Worm (Caenorhabditis elegans) whole organism, L3 larva: Measurements from ENCODE around the gene C43F9.11.

Experiments used
- R02D3.7 ChIP-seq: fragments of 150-350 bp; optimal IDR thresholded peaks from 2 replicates; lab custom pipeline; 2014; ENCODE audit warnings: missing biosample characterization, missing genetic modification characterization
- ceh-28 ChIP-seq: fragments of 150-350 bp; optimal IDR thresholded peaks from 2 replicates; lab custom pipeline; 2014; ENCODE audit warnings: missing biosample characterization, missing genetic modification reagents, missing genetic modification characterization
- ceh-82 ChIP-seq: fragments of 150-350 bp; optimal IDR thresholded peaks from 2 replicates; lab custom pipeline; 2014; ENCODE audit warnings: missing biosample characterization, missing genetic modification characterization
- nfya-1 ChIP-seq: sonication (generic microtip); optimal IDR thresholded peaks from 2 replicates; lab custom pipeline; 2017; ENCODE audit warnings: missing genetic modification characterization, mild to moderate bottlenecking, missing compliant biosample characterization, antibody characterized with exemption, moderate library complexity; ENCODE audit not compliant: insufficient read depth
- nhr-11 ChIP-seq: fragments of 150-350 bp; optimal IDR thresholded peaks from 2 replicates; lab custom pipeline; 2014; ENCODE audit warnings: missing biosample characterization, missing genetic modification characterization
- nhr-12 ChIP-seq: fragments of 150-350 bp; optimal IDR thresholded peaks from 2 replicates; lab custom pipeline; 2014; ENCODE audit warnings: missing biosample characterization, missing genetic modification characterization
- nhr-25 ChIP-seq: sonication (generic microtip); optimal IDR thresholded peaks from 2 replicates; lab custom pipeline; 2017; ENCODE audit warnings: missing biosample characterization, missing genetic modification characterization
- nhr-77 ChIP-seq: fragments of 150-350 bp; optimal IDR thresholded peaks from 2 replicates; lab custom pipeline; 2014; ENCODE audit warnings: missing biosample characterization, missing genetic modification characterization
- skn-1 ChIP-seq: fragments of 150-350 bp; optimal IDR thresholded peaks from 2 replicates; lab custom pipeline; 2014; ENCODE audit warnings: missing biosample characterization, missing genetic modification characterization

DNA sequence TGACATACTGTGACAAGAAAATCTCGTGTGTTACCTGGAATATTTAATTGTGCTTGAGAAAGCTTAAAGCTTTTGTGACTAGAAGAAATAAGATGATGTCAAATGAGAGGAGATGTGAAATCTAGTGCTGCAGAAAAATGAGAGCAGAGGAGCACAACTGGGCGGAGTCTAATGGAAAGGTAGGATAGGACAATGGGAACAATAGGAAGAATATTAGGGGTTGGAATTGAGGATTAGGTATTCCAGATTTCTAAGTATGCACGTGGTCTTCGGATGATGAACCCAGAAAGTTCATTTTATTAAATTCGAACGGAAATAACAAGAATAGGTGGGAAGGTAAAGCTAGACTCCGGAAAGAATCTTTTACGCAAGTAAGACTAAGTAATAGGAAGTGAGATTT is 3.0 kb upstream of the C43F9.11 start, which contains the start of gene C43F9.7:
- no peak for TF ChIP-seq ceh-82 (tag; lab: Kevin White, UChicago)
- no peak for TF ChIP-seq nhr-25 (tag; lab: Kevin White, UChicago)
- no peak for TF ChIP-seq ceh-28 (tag; lab: Kevin White, UChicago)
- no peak for TF ChIP-seq R02D3.7
- TF ChIP-seq skn-1 (tag; lab: Kevin White, UChicago) = no peak
- no peak for TF ChIP-seq nhr-12 (tag; lab: Kevin White, UChicago)
- no peak for TF ChIP-seq nfya-1 (tag; lab: Kevin White, UChicago)
- no peak for TF ChIP-seq nhr-11
- TF ChIP-seq nhr-77 (tag; lab: Kevin White, UChicago) = no peak
